Worm (Caenorhabditis elegans): ENCODE data around the gene pygo-1.

- TF ChIP-seq R02D3.7 (tag; optimal IDR thresholded peaks at IDR 0.05) (no peak), unc-39 (tag; optimal IDR thresholded peaks at IDR 0.05) (no peak), unc-62 (GFP tag; optimal IDR thresholded peaks at IDR 0.05 in 1 of 2) (no peak), unc-62 (tag; optimal IDR thresholded peaks at IDR 0.05) (no peak), fkh-10 (GFP tag; optimal IDR thresholded peaks at IDR 0.05) (no peak), mdl-1 (tag; optimal IDR thresholded peaks at IDR 0.05) (no peak), nhr-28 (tag; optimal IDR thresholded peaks at IDR 0.05) (no peak), nhr-237 (tag; optimal IDR thresholded peaks at IDR 0.05) (no peak), snpc-4 (tag; optimal IDR thresholded peaks at IDR 0.05) (no peak), rbr-2 (tag; optimal IDR thresholded peaks at IDR 0.05) (no peak), F49E8.2 (tag; optimal IDR thresholded peaks at IDR 0.05; ENCODE audit: borderline replicate concordance) (no peak), nhr-76 (tag; optimal IDR thresholded peaks at IDR 0.05) (no peak), ceh-32 (tag; optimal IDR thresholded peaks at IDR 0.05; ENCODE audit: poor library complexity) (no peak)
These were observed 26.8 kb downstream of the pygo-1 start for ce11 chrIV:5109943-5110342.
